Fruit fly (Drosophila melanogaster) whole organism, embryonic: Measurements from ENCODE around the gene CG3984.
A peak's percentile ranks its signal among the peaks of the same experiment; 100 is the strongest.

Experiments
- Antp ChIP-seq: fragments of 200-800 bp; sonication (Bioruptor generic); optimal IDR thresholded peaks from 3 replicates; lab custom pipeline; 2016; ENCODE audit warnings: missing biosample characterization, missing genetic modification characterization
- B-H1 ChIP-seq: fragments of 200-800 bp; sonication (Bioruptor generic); IDR thresholded peaks from 3 replicates; pipeline ENCODE4 v1.3.6; 2022; ENCODE audit warnings: missing biosample characterization, missing genetic modification characterization
- Blimp-1 ChIP-seq: fragments of 200-800 bp; sonication (Bioruptor generic); optimal IDR thresholded peaks from 3 replicates; lab custom pipeline; 2018; ENCODE audit warnings: missing biosample characterization, missing genetic modification characterization, mild to moderate bottlenecking, moderate library complexity, missing genetic modification reagents
- CG10543 ChIP-seq: fragments of 200-800 bp; sonication (Bioruptor generic); optimal IDR thresholded peaks from 3 replicates; lab custom pipeline; 2017; ENCODE audit warnings: missing biosample characterization, mild to moderate bottlenecking, missing genetic modification characterization, moderate library complexity
- CG10959 ChIP-seq: fragments of 200-800 bp; sonication (Bioruptor generic); IDR thresholded peaks from 2 replicates; pipeline ENCODE4 v1.3.6; 2022; ENCODE audit warnings: missing biosample characterization, missing genetic modification characterization
- CG11398 ChIP-seq: fragments of 200-800 bp; sonication (Bioruptor generic); optimal IDR thresholded peaks from 2 replicates; lab custom pipeline; 2016; ENCODE audit warnings: missing biosample characterization, missing genetic modification characterization
- CG11504 ChIP-seq: fragments of 200-800 bp; sonication (Bioruptor generic); optimal IDR thresholded peaks from 3 replicates; lab custom pipeline; 2019; ENCODE audit warnings: missing biosample characterization, mild to moderate bottlenecking, missing genetic modification characterization, moderate library complexity
- CG14050 ChIP-seq: fragments of 200-800 bp; sonication (Bioruptor generic); IDR thresholded peaks from 3 replicates; pipeline ENCODE4 v1.3.6; 2022; ENCODE audit warnings: missing biosample characterization, missing genetic modification characterization
- CG14667 ChIP-seq: fragments of 200-800 bp; sonication (Bioruptor generic); IDR thresholded peaks from 2 replicates; pipeline ENCODE4 v1.3.6; 2022; ENCODE audit warnings: missing biosample characterization, missing genetic modification characterization
- CG15073 ChIP-seq: fragments of 200-800 bp; sonication (Bioruptor generic); optimal IDR thresholded peaks from 2 replicates; lab custom pipeline; 2016; ENCODE audit warnings: missing biosample characterization, missing genetic modification characterization
- CG17829 ChIP-seq: fragments of 200-800 bp; optimal IDR thresholded peaks from 2 replicates; lab custom pipeline; 2019; ENCODE audit warnings: missing biosample characterization, mild to moderate bottlenecking, missing genetic modification characterization, moderate library complexity
- CG1792 ChIP-seq: fragments of 200-800 bp; sonication (Bioruptor generic); optimal IDR thresholded peaks from 2 replicates; lab custom pipeline; 2016; ENCODE audit warnings: missing biosample characterization, missing genetic modification characterization
- CG1832 ChIP-seq: fragments of 200-800 bp; sonication (Bioruptor generic); optimal IDR thresholded peaks from 2 replicates; lab custom pipeline; 2017; ENCODE audit warnings: missing biosample characterization, mild to moderate bottlenecking, missing genetic modification characterization, inconsistent platforms
- CG18599 ChIP-seq: fragments of 200-800 bp; sonication (Bioruptor generic); optimal IDR thresholded peaks from 3 replicates; lab custom pipeline; 2017; ENCODE audit warnings: missing biosample characterization, missing genetic modification characterization, mild to moderate bottlenecking, moderate library complexity, missing genetic modification reagents
- CG18764 ChIP-seq: fragments of 200-800 bp; sonication (Bioruptor generic); optimal IDR thresholded peaks from 3 replicates; lab custom pipeline; 2016; ENCODE audit warnings: missing biosample characterization, missing genetic modification characterization
- CG2120 ChIP-seq: fragments of 200-800 bp; sonication (Bioruptor generic); optimal IDR thresholded peaks from 3 replicates; lab custom pipeline; 2016; ENCODE audit warnings: missing biosample characterization, missing genetic modification characterization
- CG2712 ChIP-seq: fragments of 200-800 bp; optimal IDR thresholded peaks from 3 replicates; lab custom pipeline; 2019; ENCODE audit warnings: missing biosample characterization, mild to moderate bottlenecking, missing genetic modification characterization, moderate library complexity
- CG4730 ChIP-seq: fragments of 200-800 bp; sonication (Bioruptor generic); IDR thresholded peaks from 2 replicates; pipeline ENCODE4 v1.3.6; 2022; ENCODE audit warnings: missing biosample characterization, missing genetic modification characterization
- CG4820 ChIP-seq: fragments of 200-800 bp; sonication (Bioruptor generic); optimal IDR thresholded peaks from 3 replicates; lab custom pipeline; 2016; ENCODE audit warnings: missing biosample characterization, missing genetic modification characterization
- CG8281 ChIP-seq: fragments of 200-800 bp; sonication (Bioruptor generic); optimal IDR thresholded peaks from 2 replicates; lab custom pipeline; 2018; ENCODE audit warnings: missing biosample characterization, mild to moderate bottlenecking, missing genetic modification characterization, moderate library complexity
- CG8290 ChIP-seq, 3 experiments: fragments of 200-800 bp; sonication (Bioruptor generic); optimal IDR thresholded peaks; 2 replicates each; lab custom pipeline; 2016 to 2019; ENCODE audit warnings: missing biosample characterization in 3 of 3, missing genetic modification characterization in 3 of 3, mild to moderate bottlenecking in 2 of 3, moderate library complexity in 1 of 3
- Dip3 ChIP-seq: fragments of 200-800 bp; sonication (Bioruptor generic); optimal IDR thresholded peaks from 3 replicates; lab custom pipeline; 2016; ENCODE audit warnings: missing biosample characterization, missing genetic modification characterization
- Dp ChIP-seq: fragments of 200-800 bp; sonication (Bioruptor generic); optimal IDR thresholded peaks from 2 replicates; lab custom pipeline; 2018; ENCODE audit warnings: missing biosample characterization, mild to moderate bottlenecking, missing genetic modification characterization, moderate library complexity
- HLH3B ChIP-seq: fragments of 200-800 bp; sonication (Bioruptor generic); IDR thresholded peaks from 2 replicates; pipeline ENCODE4 v1.3.6; 2022; ENCODE audit warnings: missing biosample characterization, missing genetic modification characterization
- Hr39 ChIP-seq: fragments of >200 bp; optimal IDR thresholded peaks from 2 replicates; lab custom pipeline; 2017
- Med ChIP-seq: fragments of 200-800 bp; sonication (Bioruptor generic); peaks from one replicate; lab custom pipeline; 2016; ENCODE audit warnings: missing biosample characterization, missing genetic modification characterization, mild to moderate bottlenecking, inconsistent platforms, moderate library complexity
- Mes4 ChIP-seq: fragments of 200-800 bp; sonication (Bioruptor generic); optimal IDR thresholded peaks from 2 replicates; lab custom pipeline; 2016; ENCODE audit warnings: missing biosample characterization, missing genetic modification characterization
- NK7.1 ChIP-seq: fragments of 200-800 bp; sonication (Bioruptor generic); optimal IDR thresholded peaks from 3 replicates; lab custom pipeline; 2016; ENCODE audit warnings: missing biosample characterization, missing genetic modification characterization
- Ssrp ChIP-seq: fragments of 200-800 bp; sonication (Bioruptor generic); optimal IDR thresholded peaks from 2 replicates; lab custom pipeline; 2018; ENCODE audit warnings: missing biosample characterization, mild to moderate bottlenecking, missing genetic modification characterization, moderate library complexity
- br ChIP-seq: fragments of >200 bp; optimal IDR thresholded peaks from 2 replicates; lab custom pipeline; 2017
- bsh ChIP-seq, 2 experiments: fragments of 200-800 bp; sonication (Bioruptor generic); optimal IDR thresholded peaks; 2 replicates each; lab custom pipeline; 2017 to 2018; ENCODE audit warnings: mild to moderate bottlenecking in 2 of 2, missing biosample characterization in 2 of 2, missing genetic modification characterization in 2 of 2, moderate library complexity in 1 of 2
- chm ChIP-seq: fragments of 200-800 bp; sonication (Bioruptor generic); IDR thresholded peaks from 2 replicates; pipeline ENCODE4 v1.3.6; 2022; ENCODE audit warnings: missing biosample characterization, missing genetic modification characterization
- dan ChIP-seq: fragments of 200-800 bp; sonication (Bioruptor generic); IDR thresholded peaks from 2 replicates; pipeline ENCODE4 v1.3.6; 2022; ENCODE audit warnings: missing biosample characterization, missing genetic modification characterization
- danr ChIP-seq: fragments of 200-800 bp; sonication (Bioruptor generic); IDR thresholded peaks from 2 replicates; pipeline ENCODE4 v1.3.6; 2022; ENCODE audit warnings: missing biosample characterization, missing genetic modification characterization
- ewg ChIP-seq: fragments of 200-800 bp; sonication (Bioruptor generic); optimal IDR thresholded peaks from 3 replicates; lab custom pipeline; 2017; ENCODE audit warnings: mild to moderate bottlenecking, missing biosample characterization, missing genetic modification reagents, missing genetic modification characterization
- fd64A ChIP-seq: fragments of 200-800 bp; sonication (Bioruptor generic); optimal IDR thresholded peaks from 3 replicates; lab custom pipeline; 2018; ENCODE audit warnings: missing biosample characterization, mild to moderate bottlenecking, missing genetic modification characterization
- gem ChIP-seq: fragments of 200-800 bp; sonication (Bioruptor generic); optimal IDR thresholded peaks from 2 replicates; lab custom pipeline; 2019; ENCODE audit warnings: missing biosample characterization, mild to moderate bottlenecking, missing genetic modification characterization, moderate library complexity
- gsb ChIP-seq: fragments of 200-800 bp; sonication (Bioruptor generic); IDR thresholded peaks from 2 replicates; pipeline ENCODE4 v1.3.6; 2022; ENCODE audit warnings: missing biosample characterization, missing genetic modification characterization
- lov ChIP-seq, 2 experiments: fragments of 200-800 bp in 1 of 2; fragments of >200 bp in 1 of 2; sonication (Bioruptor generic) in 1 of 2; IDR thresholded peaks in 1 of 2; optimal IDR thresholded peaks in 1 of 2; 2 replicates in 1 of 2; 3 replicates in 1 of 2; pipeline versions ENCODE4 v1.3.6 to Lab custom; 2017 to 2022; ENCODE audit warnings: missing biosample characterization in 1 of 2, missing genetic modification characterization in 1 of 2
- luna ChIP-seq: fragments of 200-800 bp; sonication (Bioruptor generic); optimal IDR thresholded peaks from 2 replicates; lab custom pipeline; 2016; ENCODE audit warnings: missing biosample characterization, missing genetic modification characterization
- mam ChIP-seq: fragments of 200-800 bp; sonication (Bioruptor generic); optimal IDR thresholded peaks from 3 replicates; lab custom pipeline; 2016; ENCODE audit warnings: missing biosample characterization, missing genetic modification characterization
- nerfin-1 ChIP-seq: fragments of 200-800 bp; sonication (Bioruptor generic); optimal IDR thresholded peaks from 3 replicates; lab custom pipeline; 2019; ENCODE audit warnings: missing biosample characterization, mild to moderate bottlenecking, missing genetic modification characterization, moderate library complexity
- nmo ChIP-seq: fragments of 200-800 bp; sonication (Bioruptor generic); optimal IDR thresholded peaks from 2 replicates; lab custom pipeline; 2018; ENCODE audit warnings: missing biosample characterization, mild to moderate bottlenecking, missing genetic modification characterization, moderate library complexity
- odd ChIP-seq: fragments of 200-800 bp; sonication (Bioruptor generic); optimal IDR thresholded peaks from 2 replicates; lab custom pipeline; 2017; ENCODE audit warnings: missing biosample characterization, mild to moderate bottlenecking, missing genetic modification characterization
- ranshi ChIP-seq: fragments of 200-800 bp; sonication (Bioruptor generic); IDR thresholded peaks from 2 replicates; pipeline ENCODE4 v1.3.6; 2022; ENCODE audit warnings: missing biosample characterization, missing genetic modification characterization
- run ChIP-seq: fragments of 200-800 bp; sonication (Bioruptor generic); optimal IDR thresholded peaks from 3 replicates; lab custom pipeline; 2018; ENCODE audit warnings: missing biosample characterization, mild to moderate bottlenecking, missing genetic modification characterization
- tna ChIP-seq: fragments of 200-800 bp; sonication (Bioruptor generic); IDR thresholded peaks from 2 replicates; pipeline ENCODE4 v1.3.6; 2022; ENCODE audit warnings: missing biosample characterization, missing genetic modification characterization; ENCODE audit not compliant: partially characterized antibody
- trh ChIP-seq: fragments of 200-800 bp; sonication (Bioruptor generic); optimal IDR thresholded peaks from 2 replicates; lab custom pipeline; 2016; ENCODE audit warnings: missing biosample characterization, missing genetic modification characterization
- zen ChIP-seq: fragments of 200-800 bp; sonication (Bioruptor generic); optimal IDR thresholded peaks from 3 replicates; lab custom pipeline; 2018; ENCODE audit warnings: missing biosample characterization, mild to moderate bottlenecking, missing genetic modification characterization, moderate library complexity

CG3984 gene

dm6 chr3R:15113584-15113983 lies 23.4 kb upstream of the CG3984 start (continued):
- TF ChIP-seq CG11398 (no peak), fd64A (GFP tag; lab: Kevin White, UChicago) (no peak), HLH3B (GFP tag; lab: Robert Waterston, UW) (no peak), CG14667 (GFP tag; lab: Robert Waterston, UW) (no peak), bsh (GFP tag; optimal IDR thresholded peaks at IDR 0.05; lab: Kevin White, UChicago) (peak in 1 of 2 experiments; percentile 14), gem (tag; lab: Kevin White, UChicago) (peak; percentile 13), ewg (GFP tag; lab: Kevin White, UChicago) (no peak), Med (peak; percentile 44), run (tag; lab: Kevin White, UChicago) (no peak), CG8281 (no peak), nmo (no peak), CG11504 (peak; percentile 13)

DNA sequence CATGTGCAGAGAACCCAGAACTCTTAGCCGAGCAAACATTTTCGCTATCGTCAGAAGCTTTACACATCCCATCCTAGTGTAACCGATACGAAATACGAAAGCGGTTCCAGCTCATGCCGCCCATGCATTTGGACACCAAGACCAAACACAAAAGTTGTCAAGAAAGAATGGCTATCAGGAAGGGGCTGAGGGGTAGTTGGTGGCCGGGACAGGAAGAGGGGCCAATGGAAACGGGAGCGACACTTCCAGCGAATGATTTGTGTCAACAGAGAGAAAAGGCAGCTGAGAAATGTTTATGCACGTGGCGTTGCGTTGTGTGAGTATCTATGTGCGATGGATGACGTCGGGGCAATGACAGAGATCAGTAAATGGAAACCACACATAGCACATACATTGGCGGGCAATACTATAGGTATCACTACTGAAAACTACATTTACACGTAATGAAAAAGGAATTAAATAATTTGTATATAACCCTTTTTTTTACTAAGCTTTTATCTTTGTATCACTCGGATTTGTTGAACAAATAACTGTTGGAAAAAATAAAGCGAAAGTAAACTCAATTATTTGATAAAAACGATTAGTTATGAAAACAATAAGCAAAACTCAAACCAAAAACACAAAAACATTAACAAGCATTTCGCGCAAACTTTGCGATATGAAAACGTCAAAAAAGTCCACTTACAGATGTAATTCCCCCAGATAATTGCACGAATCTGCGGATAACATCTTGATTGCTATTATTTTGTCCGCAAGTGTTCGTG lies 22.3 kb upstream of the CG3984 start:
- TF ChIP-seq CG18599 (GFP tag; lab: Kevin White, UChicago): peak; percentile 11
- TF ChIP-seq CG4730 (GFP tag; lab: Robert Waterston, UW): no peak
- no peak for TF ChIP-seq zen (tag; lab: Kevin White, UChicago)
- TF ChIP-seq odd: no peak
- no peak for TF ChIP-seq Mes4
- no peak for TF ChIP-seq danr (GFP tag; lab: Robert Waterston, UW)
- no peak for TF ChIP-seq Hr39
- TF ChIP-seq CG2120: no peak
- no peak for TF ChIP-seq CG1792
- TF ChIP-seq CG4820 (GFP tag; lab: Kevin White, UChicago): no peak
- no peak for TF ChIP-seq trh (GFP tag; lab: Kevin White, UChicago)
- no peak for TF ChIP-seq CG8290 (GFP tag; optimal IDR thresholded peaks at IDR 0.05; lab: Kevin White, UChicago)
- TF ChIP-seq CG8290 (tag; optimal IDR thresholded peaks at IDR 0.05; lab: Kevin White, UChicago): no peak
- no peak for TF ChIP-seq Dip3 (GFP tag; lab: Kevin White, UChicago)
- TF ChIP-seq tna (GFP tag; lab: Robert Waterston, UW): no peak
- no peak for TF ChIP-seq CG14050 (GFP tag; lab: Robert Waterston, UW)
- TF ChIP-seq ranshi: no peak
- no peak for TF ChIP-seq chm (GFP tag; lab: Robert Waterston, UW)
- no peak for TF ChIP-seq dan (GFP tag; lab: Robert Waterston, UW)
- TF ChIP-seq CG17829 (tag; lab: Kevin White, UChicago): peak; percentile 43
- TF ChIP-seq luna (GFP tag; lab: Kevin White, UChicago): no peak
- TF ChIP-seq CG10959 (GFP tag; lab: Robert Waterston, UW): no peak
- TF ChIP-seq Dp (GFP tag; lab: Kevin White, UChicago): no peak
- TF ChIP-seq gsb (GFP tag; lab: Robert Waterston, UW): no peak
- peak; percentile 62 for TF ChIP-seq CG2712
- TF ChIP-seq Antp (GFP tag; lab: Kevin White, UChicago): no peak
- TF ChIP-seq CG18764 (GFP tag; lab: Kevin White, UChicago): no peak
- TF ChIP-seq CG15073 (GFP tag; lab: Kevin White, UChicago): no peak
- TF ChIP-seq Ssrp: peak; percentile 44
- no peak for TF ChIP-seq NK7.1
- TF ChIP-seq br (lab: Kevin White, UChicago): no peak
- no peak for TF ChIP-seq mam (GFP tag; lab: Kevin White, UChicago)
- no peak for TF ChIP-seq B-H1 (GFP tag; lab: Robert Waterston, UW)
- TF ChIP-seq CG10543 (GFP tag; lab: Kevin White, UChicago): no peak
- TF ChIP-seq CG1832 (GFP tag; lab: Kevin White, UChicago): no peak
- no peak for TF ChIP-seq lov (optimal IDR thresholded peaks at IDR 0.05; lab: Kevin White, UChicago)
- TF ChIP-seq lov (GFP tag; IDR thresholded peaks at IDR 0.05; lab: Robert Waterston, UW): no peak
- TF ChIP-seq nerfin-1: peak; percentile 41
- peak; percentile 58 for TF ChIP-seq Blimp-1 (GFP tag; lab: Kevin White, UChicago)
